Worm (Caenorhabditis elegans): ENCODE measurements around the gene C39B10.5.

- TF ChIP-seq R02D3.7 (tag; optimal IDR thresholded peaks at IDR 0.05) = no peak
- no peak for TF ChIP-seq ztf-4 (tag; optimal IDR thresholded peaks at IDR 0.05)
- no peak for TF ChIP-seq nhr-23 (tag; optimal IDR thresholded peaks at IDR 0.05)
Measured at ce11 chrX:10429203-10429602, 17.9 kb upstream of the C39B10.5 start.
